Worm (Caenorhabditis elegans) whole organism, early embryonic: ENCODE measurements around the gene cgt-3.

Source experiments
- F13C5.2 ChIP-seq: sonication (generic microtip); optimal IDR thresholded peaks from 2 replicates; lab custom pipeline; 2017; ENCODE audit warnings: mild to moderate bottlenecking, missing genetic modification characterization, inconsistent platforms, missing compliant biosample characterization
- ama-1 ChIP-seq: fragments of 150-350 bp; optimal IDR thresholded peaks from 2 replicates; lab custom pipeline; 2014
- ets-7 ChIP-seq: sonication (generic microtip); optimal IDR thresholded peaks from 2 replicates; lab custom pipeline; 2016; ENCODE audit warnings: missing genotype, missing genetic modification characterization, missing compliant biosample characterization
- flt-1 ChIP-seq: fragments of 200-800 bp; sonication (Bioruptor generic); IDR thresholded peaks from 2 replicates; pipeline ENCODE4 v1.3.6; 2022; ENCODE audit warnings: missing genetic modification characterization, missing compliant biosample characterization
- hmbx-1 ChIP-seq: sonication (generic microtip); optimal IDR thresholded peaks from 2 replicates; lab custom pipeline; 2016; ENCODE audit warnings: mild to moderate bottlenecking, missing genetic modification characterization, missing compliant biosample characterization
- hmg-4 ChIP-seq: fragments of 200-800 bp; sonication (Bioruptor generic); optimal IDR thresholded peaks from 2 replicates; lab custom pipeline; 2018; ENCODE audit warnings: mild to moderate bottlenecking, missing genetic modification characterization, missing compliant biosample characterization
- hnd-1 ChIP-seq: sonication (generic microtip); optimal IDR thresholded peaks from 2 replicates; lab custom pipeline; 2016; ENCODE audit warnings: missing genetic modification characterization, missing compliant biosample characterization
- pes-1 ChIP-seq: fragments of 200-800 bp; sonication (Bioruptor generic); IDR thresholded peaks from 2 replicates; pipeline ENCODE4 v1.3.6; 2022; ENCODE audit warnings: missing genetic modification reagents, missing genetic modification characterization, missing compliant biosample characterization
- scrt-1 ChIP-seq: fragments of 200-800 bp; sonication (Bioruptor generic); IDR thresholded peaks from 2 replicates; pipeline ENCODE4 v1.3.6; 2022; ENCODE audit warnings: missing genetic modification characterization, missing compliant biosample characterization
- sea-1 ChIP-seq: fragments of 200-800 bp; sonication (Bioruptor generic); conservative IDR thresholded peaks from 2 replicates; pipeline ENCODE4 v1.3.6; 2022; ENCODE audit warnings: missing genetic modification characterization, missing compliant biosample characterization
- tbx-37 ChIP-seq: fragments of 200-800 bp; sonication (Bioruptor generic); conservative IDR thresholded peaks from 2 replicates; pipeline ENCODE4 v1.3.6; 2022; ENCODE audit warnings: missing genetic modification reagents, missing genetic modification characterization, missing compliant biosample characterization

DNA sequence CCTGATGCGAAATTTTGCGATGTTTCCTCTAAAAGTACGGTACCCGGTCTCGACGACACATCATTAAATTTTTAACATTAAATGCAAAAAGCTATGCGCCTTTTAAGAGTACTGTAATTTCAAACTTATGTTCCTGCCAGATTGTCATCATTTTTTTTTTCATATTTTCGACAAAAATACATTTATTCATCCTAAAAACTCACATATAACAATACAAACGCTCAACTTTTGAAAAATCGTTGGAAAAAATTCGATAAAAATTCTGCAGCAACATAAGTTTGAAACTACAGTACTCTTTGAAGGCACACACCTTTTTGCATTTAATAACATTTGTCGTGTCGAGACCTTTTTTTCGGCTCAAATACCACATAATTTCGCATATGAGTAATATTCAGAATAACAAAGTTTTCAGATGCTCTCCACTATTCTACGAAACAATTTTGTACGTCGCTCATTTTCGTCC is 5.9 kb downstream of the cgt-3 start, which contains the start of gene frh-1:
- TF ChIP-seq ama-1 (lab: Kevin White, UChicago) (no peak), scrt-1 (GFP tag; lab: Robert Waterston, UW) (no peak), hmg-4 (GFP tag; lab: Kevin White, UChicago) (no peak), F13C5.2 (tag; lab: Kevin White, UChicago) (no peak), sea-1 (GFP tag; lab: Robert Waterston, UW) (no peak), hmbx-1 (tag; lab: Kevin White, UChicago) (no peak), pes-1 (GFP tag; lab: Robert Waterston, UW) (no peak), tbx-37 (no peak), ets-7 (tag; lab: Kevin White, UChicago) (no peak), hnd-1 (tag; lab: Kevin White, UChicago) (no peak), flt-1 (GFP tag; lab: Robert Waterston, UW) (no peak)
